Fruit fly (Drosophila melanogaster): ENCODE data around the gene BicD.
A peak's percentile ranks its signal among the peaks of the same experiment; 100 is the strongest.

The BicD gene

dm6 chr2L:17450505-17451415 is 22.3 kb downstream of the BicD start (continued):
- TF ChIP-seq CG9215 (GFP tag; IDR thresholded peaks at IDR 0.05) (no peak; the same call in 1 of the 2 replicates), sr (GFP tag; IDR thresholded peaks at IDR 0.05) (no peak), sd (tag; optimal IDR thresholded peaks at IDR 0.05) (peak; percentile 53), CG9797 (GFP tag; optimal IDR thresholded peaks at IDR 0.05) (no peak), CG1603 (tag; optimal IDR thresholded peaks at IDR 0.05) (peak; percentile 32), GATAe (GFP tag; conservative IDR thresholded peaks at IDR 0.05) (no peak), CG42726 (GFP tag; IDR thresholded peaks at IDR 0.05; ENCODE audit: partially characterized antibody) (no peak), abd-A (tag; optimal IDR thresholded peaks at IDR 0.05) (peak; percentile 51), esg (GFP tag; conservative IDR thresholded peaks at IDR 0.05) (0 out of 2 replicates have a peak, but pooled peaks have one; percentile 5), org-1 (GFP tag; optimal IDR thresholded peaks at IDR 0.05) (peak; percentile 40), CoRest (tag; optimal IDR thresholded peaks at IDR 0.05) (peak; percentile 77), Dp (GFP tag; optimal IDR thresholded peaks at IDR 0.05) (no peak), nau (GFP tag; optimal IDR thresholded peaks at IDR 0.05) (peak; percentile 60), Atf6 (GFP tag; IDR thresholded peaks at IDR 0.05) (peak; percentile 72), CG17361 (GFP tag; IDR thresholded peaks at IDR 0.05) (peak; percentile 65; the same call in 2 of the 3 replicates), al (GFP tag; IDR thresholded peaks at IDR 0.05) (0 out of 2 replicates have a peak, but pooled peaks have one; percentile 30), CG17829 (tag; optimal IDR thresholded peaks at IDR 0.05) (no peak), Camta (GFP tag; optimal IDR thresholded peaks at IDR 0.05) (no peak), CG8281 (tag; optimal IDR thresholded peaks at IDR 0.05) (peak; percentile 21), CG2678 (tag; optimal IDR thresholded peaks at IDR 0.05) (peak; percentile 81), Dll (GFP tag; IDR thresholded peaks at IDR 0.05; ENCODE audit: partially characterized antibody) (no peak), nerfin-1 (tag; optimal IDR thresholded peaks at IDR 0.05) (peak; percentile 13), vfl (GFP tag; optimal IDR thresholded peaks at IDR 0.05) (no peak), TFAM (GFP tag; optimal IDR thresholded peaks at IDR 0.05) (no peak), CG1024 (GFP tag; IDR thresholded peaks at IDR 0.05) (no peak), CrebB (tag; optimal IDR thresholded peaks at IDR 0.05) (peak; percentile 19), kah (GFP tag; optimal IDR thresholded peaks at IDR 0.05) (no peak), croc (GFP tag; conservative IDR thresholded peaks at IDR 0.05) (no peak), Sry-β (GFP tag; optimal IDR thresholded peaks at IDR 0.05) (no peak), CG7987 (GFP tag; optimal IDR thresholded peaks at IDR 0.05) (no peak), trem (tag; optimal IDR thresholded peaks at IDR 0.05) (peak; percentile 19), lov (optimal IDR thresholded peaks at IDR 0.05) (no peak), lov (GFP tag; IDR thresholded peaks at IDR 0.05) (no peak), CG43689 (GFP tag; IDR thresholded peaks at IDR 0.05) (no peak), CG31224 (GFP tag; IDR thresholded peaks at IDR 0.05) (no peak), CG11093 (GFP tag; IDR thresholded peaks at IDR 0.05) (0 out of 3 replicates have a peak, but pooled peaks have one; percentile 18), CG4282 (GFP tag; optimal IDR thresholded peaks at IDR 0.05) (no peak), CG13775 (GFP tag; optimal IDR thresholded peaks at IDR 0.05) (no peak), CG31365 (tag; optimal IDR thresholded peaks at IDR 0.05) (peak; percentile 7), sug (tag; optimal IDR thresholded peaks at IDR 0.05) (peak; percentile 60), CG18262 (tag; optimal IDR thresholded peaks at IDR 0.05) (peak; percentile 70), dm (GFP tag; optimal IDR thresholded peaks at IDR 0.05) (no peak), CG6272 (GFP tag; IDR thresholded peaks at IDR 0.05) (no peak), CG12769 (tag; optimal IDR thresholded peaks at IDR 0.05) (peak; percentile 54), Hey (tag; optimal IDR thresholded peaks at IDR 0.05) (no peak), Hmx (GFP tag; optimal IDR thresholded peaks at IDR 0.05) (peak; percentile 50), wek (GFP tag; optimal IDR thresholded peaks at IDR 0.05) (no peak), unc-4 (GFP tag; IDR thresholded peaks at IDR 0.05; ENCODE audit: partially characterized antibody) (no peak)

Data from whole organism, embryonic.